Worm (Caenorhabditis elegans): Measurements from ENCODE around the gene T14B4.8.

DNA sequence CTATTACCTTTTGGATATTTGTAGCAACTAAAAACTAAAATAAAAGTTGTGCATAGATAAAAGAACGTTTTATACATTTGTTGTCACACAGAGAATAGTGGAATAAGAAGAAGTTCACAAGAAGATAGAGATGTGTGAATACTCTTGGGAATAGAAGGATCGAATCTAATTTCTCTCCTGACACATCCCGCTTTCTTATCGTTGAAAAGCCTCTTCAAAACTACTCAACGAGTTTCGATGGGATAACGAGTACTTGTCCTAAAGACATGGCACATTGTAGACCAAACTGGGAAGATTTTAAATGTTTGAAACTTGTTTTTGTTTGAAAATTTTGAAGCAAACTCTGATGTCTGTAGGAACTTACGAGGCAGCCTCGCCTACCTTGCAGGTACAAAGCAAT lies 43.3 kb upstream of the T14B4.8 start:
- TF ChIP-seq him-1 (tag; optimal IDR thresholded peaks at IDR 0.05) (no peak), W03F9.2 (tag; optimal IDR thresholded peaks at IDR 0.05) (no peak), dao-5 (tag; optimal IDR thresholded peaks at IDR 0.05) (no peak)

Measured in whole organism, L4/young adult.